Worm (Caenorhabditis elegans): ENCODE measurements around the gene spig-6.

DNA sequence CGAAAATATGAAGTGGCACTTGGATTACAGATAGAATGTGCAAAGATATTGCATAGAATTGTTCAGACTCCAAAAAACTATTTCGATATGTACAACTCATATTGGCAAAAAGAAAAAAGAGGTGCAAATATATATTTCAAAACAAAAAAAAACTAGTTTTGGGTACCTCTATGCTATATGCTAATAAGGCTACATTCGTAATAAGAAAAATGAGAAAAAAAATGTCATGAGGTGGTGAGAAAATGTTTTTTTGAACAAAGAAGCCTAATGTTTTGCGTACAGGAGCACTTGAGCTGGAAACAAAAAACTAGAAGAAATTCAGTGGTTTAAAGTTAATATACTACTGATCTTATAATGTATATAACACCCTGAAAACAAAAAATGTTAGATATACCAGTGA, 20.5 kb upstream of the spig-6 start, which contains the start of gene srh-142:
- TF ChIP-seq attf-5 (GFP tag; optimal IDR thresholded peaks at IDR 0.05) (no peak), ceh-58 (GFP tag; IDR thresholded peaks at IDR 0.05) (no peak), aptf-3 (GFP tag; IDR thresholded peaks at IDR 0.05) (no peak), ceh-40 (GFP tag; IDR thresholded peaks at IDR 0.05) (no peak), him-1 (tag; optimal IDR thresholded peaks at IDR 0.05) (no peak)

All from whole organism, young adult.